Worm (Caenorhabditis elegans): Measurements from ENCODE around the gene B0280.17.

Gene B0280.17

DNA sequence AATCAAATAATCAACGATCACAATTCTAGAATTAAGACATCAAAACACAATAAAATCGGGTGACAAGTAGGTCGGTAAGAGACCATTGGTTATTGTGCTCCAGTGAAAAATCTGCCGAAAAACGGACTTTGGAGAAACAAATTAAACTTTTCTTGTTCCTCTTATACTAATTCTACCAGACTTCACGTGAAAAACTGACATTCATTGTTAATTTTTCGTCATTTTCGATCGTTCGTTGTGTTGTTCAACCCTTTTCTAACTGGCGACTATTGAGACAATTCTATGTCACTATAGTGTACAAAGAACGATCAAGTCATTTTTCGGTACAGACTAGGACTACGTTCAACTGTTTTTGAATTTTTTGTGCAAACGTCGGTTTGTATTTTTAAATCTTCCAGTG is 15.4 kb downstream of the B0280.17 start:
- TF ChIP-seq nhr-11 (tag; optimal IDR thresholded peaks at IDR 0.05), result no peak
- peak; percentile 40 for TF ChIP-seq mep-1 (tag; optimal IDR thresholded peaks at IDR 0.05)
- peak; percentile 33 for TF ChIP-seq nhr-10 (tag; optimal IDR thresholded peaks at IDR 0.05)
- peak; percentile 12 for TF ChIP-seq pqm-1 (tag; optimal IDR thresholded peaks at IDR 0.05)
- TF ChIP-seq nhr-77 (tag; optimal IDR thresholded peaks at IDR 0.05), result peak; percentile 29
- peak; percentile 16 for TF ChIP-seq duxl-1 (tag; optimal IDR thresholded peaks at IDR 0.05; ENCODE audit: poor library complexity)
- TF ChIP-seq lsy-2 (tag; optimal IDR thresholded peaks at IDR 0.05), result peak in 1 of 2 experiments; percentile 66
- TF ChIP-seq pha-4 (GFP tag; IDR thresholded peaks at IDR 0.05), result no peak
- no peak for TF ChIP-seq pha-4 (tag; optimal IDR thresholded peaks at IDR 0.05)
- TF ChIP-seq nhr-42 (GFP tag; IDR thresholded peaks at IDR 0.05), result no peak
- TF ChIP-seq ama-1 (optimal IDR thresholded peaks at IDR 0.05), result peak; percentile 59
- TF ChIP-seq rbr-2 (tag; optimal IDR thresholded peaks at IDR 0.05), result no peak
- peak; percentile 45 for TF ChIP-seq mes-2 (tag; optimal IDR thresholded peaks at IDR 0.05; ENCODE audit: poor library complexity, severe bottlenecking)
- peak; percentile 64 for TF ChIP-seq dve-1 (tag; optimal IDR thresholded peaks at IDR 0.05; ENCODE audit: insufficient read depth)
- peak; percentile 37 for TF ChIP-seq hlh-30 (tag; optimal IDR thresholded peaks at IDR 0.05; ENCODE audit: insufficient read depth)
- peak; percentile 96 for TF ChIP-seq mxl-2 (GFP tag; conservative IDR thresholded peaks at IDR 0.05)
- peak; percentile 31 for TF ChIP-seq ztf-7 (tag; optimal IDR thresholded peaks at IDR 0.05)
- TF ChIP-seq arid-1 (GFP tag; conservative IDR thresholded peaks at IDR 0.05), result 0 out of 2 replicates have a peak, but pooled peaks have one; percentile 14
- peak; percentile 63 for TF ChIP-seq nhr-28 (tag; optimal IDR thresholded peaks at IDR 0.05)
- peak; percentile 39 for TF ChIP-seq T20F7.1 (GFP tag; optimal IDR thresholded peaks at IDR 0.05)
- no peak for TF ChIP-seq saeg-2 (GFP tag; IDR thresholded peaks at IDR 0.05)
- peak; percentile 41 for TF ChIP-seq nhr-48 (tag; optimal IDR thresholded peaks at IDR 0.05)
- peak; percentile 27 for TF ChIP-seq hlh-11 (tag; optimal IDR thresholded peaks at IDR 0.05)
- peak; percentile 55; the same call in 1 of the 2 replicates for TF ChIP-seq dmd-6 (GFP tag; IDR thresholded peaks at IDR 0.05)
- TF ChIP-seq hif-1 (tag; optimal IDR thresholded peaks at IDR 0.05), result no peak
- TF ChIP-seq lim-7 (GFP tag; IDR thresholded peaks at IDR 0.05), result no peak
- no peak for TF ChIP-seq daf-16 (GFP tag; optimal IDR thresholded peaks at IDR 0.05)
- TF ChIP-seq daf-16 (tag; optimal IDR thresholded peaks at IDR 0.05), result peak; percentile 61
- TF ChIP-seq madf-9 (GFP tag; conservative IDR thresholded peaks at IDR 0.05), result no peak

DNA sequence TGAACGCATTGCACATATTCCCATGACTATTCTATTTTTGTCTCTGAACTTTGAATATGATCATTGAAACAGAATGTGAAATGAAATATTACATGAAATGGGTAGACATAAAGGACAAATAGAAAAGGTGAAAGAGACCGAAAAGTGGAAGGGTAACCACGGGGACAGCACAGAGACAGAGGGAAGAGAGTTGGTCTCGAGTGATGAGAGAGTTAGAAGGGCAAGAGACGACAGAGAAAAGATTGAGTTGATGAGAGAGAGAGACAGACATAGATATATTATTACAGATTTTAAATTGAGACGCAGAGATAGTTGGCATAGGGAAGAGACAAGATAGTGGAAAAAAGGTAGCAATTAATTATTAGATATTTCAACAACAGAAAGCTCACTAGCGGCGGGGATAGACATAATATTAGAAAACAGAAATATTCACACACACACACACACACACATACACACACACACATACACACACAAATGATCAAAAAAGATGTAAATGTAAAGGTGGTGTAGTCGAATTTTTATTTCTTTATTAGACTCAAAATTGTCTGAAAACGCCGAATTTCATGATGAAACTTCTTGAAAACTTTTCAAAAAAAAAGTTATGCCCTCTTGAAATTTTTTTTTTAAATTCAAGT is 19.2 kb downstream of the B0280.17 start:
- TF ChIP-seq pqm-1 (tag; optimal IDR thresholded peaks at IDR 0.05), result peak; percentile 69
- 0 out of 2 replicates have a peak, but pooled peaks have one; percentile 13 for TF ChIP-seq zfp-3 (GFP tag; conservative IDR thresholded peaks at IDR 0.05)
- no peak for TF ChIP-seq F10B5.3 (tag; optimal IDR thresholded peaks at IDR 0.05)
- TF ChIP-seq spr-1 (tag; optimal IDR thresholded peaks at IDR 0.05), result no peak
- TF ChIP-seq snpc-1.2 (GFP tag; IDR thresholded peaks at IDR 0.05), result no peak
- TF ChIP-seq lsy-2 (tag; optimal IDR thresholded peaks at IDR 0.05), result peak; percentile 50 to 80
- TF ChIP-seq nhr-41 (GFP tag; IDR thresholded peaks at IDR 0.05), result no peak
- TF ChIP-seq mxl-3 (GFP tag; optimal IDR thresholded peaks at IDR 0.05), result peak; percentile 74
- TF ChIP-seq F37D6.2 (tag; optimal IDR thresholded peaks at IDR 0.05), result no peak
- peak; percentile 91 for TF ChIP-seq aha-1 (tag)
- peak; percentile 46; the same call in 1 of the 2 replicates for TF ChIP-seq tra-1 (GFP tag; IDR thresholded peaks at IDR 0.05)
- TF ChIP-seq ztf-7 (tag; optimal IDR thresholded peaks at IDR 0.05), result peak; percentile 16
- TF ChIP-seq gei-8 (GFP tag; optimal IDR thresholded peaks at IDR 0.05), result no peak
- TF ChIP-seq cey-2 (tag; optimal IDR thresholded peaks at IDR 0.05; ENCODE audit: borderline replicate concordance, insufficient read depth), result no peak
- no peak for TF ChIP-seq lim-7 (GFP tag; IDR thresholded peaks at IDR 0.05)
- TF ChIP-seq egl-27 (tag; optimal IDR thresholded peaks at IDR 0.05), result no peak
- TF ChIP-seq ces-1 (GFP tag; optimal IDR thresholded peaks at IDR 0.05), result no peak
- peak; percentile 61 for TF ChIP-seq hmg-1.1 (GFP tag; IDR thresholded peaks at IDR 0.05)
- TF ChIP-seq nhr-6 (tag; optimal IDR thresholded peaks at IDR 0.05), result peak; percentile 17
- TF ChIP-seq rbr-2 (tag; optimal IDR thresholded peaks at IDR 0.05), result peak; percentile 34
- TF ChIP-seq ctbp-1 (GFP tag; IDR thresholded peaks at IDR 0.05), result no peak
- TF ChIP-seq zip-2 (tag; optimal IDR thresholded peaks at IDR 0.05), result no peak
- no peak for TF ChIP-seq nhr-25 (tag; optimal IDR thresholded peaks at IDR 0.05; ENCODE audit: borderline replicate concordance, insufficient read depth)
- 0 out of 2 replicates have a peak, but pooled peaks have one; percentile 26 for TF ChIP-seq lin-1 (GFP tag; IDR thresholded peaks at IDR 0.05)
- peak; percentile 94 for TF ChIP-seq hlh-30 (tag; optimal IDR thresholded peaks at IDR 0.05; ENCODE audit: insufficient read depth)
- no peak for TF ChIP-seq zag-1 (tag; optimal IDR thresholded peaks at IDR 0.05)
